2 fruit fly cellular contexts compared by ENCODE assay signal in genomic region chr3R:31461281-31461680, dm6.
TF ChIP-seq lines count a peak whose summit lies in the region.

No protein-coding gene starts in this region.

- TF ChIP-seq CTCF in whole organism, embryonic (GFP tag; optimal IDR thresholded peaks at IDR 0.05; lab: Kevin White, UChicago), result no peak

TF ChIP-seq in whole organism, embryonic, 481 proteins besides CTCF, POLR2A, EP300 and RAD21:
- TF ChIP-seq CG18619 (GFP tag; optimal IDR thresholded peaks at IDR 0.05; lab: Kevin White, UChicago) (no peak), CG34376 (GFP tag; optimal IDR thresholded peaks at IDR 0.05; lab: Kevin White, UChicago) (peak; percentile 47), cwo (GFP tag; optimal IDR thresholded peaks at IDR 0.05; lab: Kevin White, UChicago) (peak; percentile 69), sug (tag; optimal IDR thresholded peaks at IDR 0.05; lab: Kevin White, UChicago) (peak; percentile 60), Med (GFP tag; lab: Kevin White, UChicago) (peak; percentile 36)
TF ChIP-seq in whole organism, embryonic: peak in this region for 4.

TF ChIP-seq in whole organism, prepupa, 60 proteins besides CTCF, POLR2A, EP300 and RAD21:
- TF ChIP-seq CG6163 (GFP tag; IDR thresholded peaks at IDR 0.05; lab: Robert Waterston, UW), result no peak
- TF ChIP-seq svp (GFP tag; lab: Kevin White, UChicago), result peak; percentile 82
